Fruit fly (Drosophila melanogaster): ENCODE results near the gene bwa.

The bwa gene

dm6 chr2L:20067928-20068327, 1.7 kb downstream of the bwa start:
- TF ChIP-seq Sin3A (optimal IDR thresholded peaks at IDR 0.05) = no peak
- no peak for TF ChIP-seq insv (optimal IDR thresholded peaks at IDR 0.05)
- no peak for TF ChIP-seq Myc (optimal IDR thresholded peaks at IDR 0.05)
- no peak for TF ChIP-seq ttk (optimal IDR thresholded peaks at IDR 0.05)
- TF ChIP-seq psq (optimal IDR thresholded peaks at IDR 0.05) = no peak
- TF ChIP-seq h (optimal IDR thresholded peaks at IDR 0.05) = no peak

dm6 chr2L:20069158-20070016, 3.2 kb downstream of the bwa start:
- TF ChIP-seq psq (optimal IDR thresholded peaks at IDR 0.05) = no peak
- TF ChIP-seq insv (optimal IDR thresholded peaks at IDR 0.05) = no peak
- TF ChIP-seq Sin3A (optimal IDR thresholded peaks at IDR 0.05) = no peak
- TF ChIP-seq Myc (optimal IDR thresholded peaks at IDR 0.05) = no peak
- TF ChIP-seq ttk (optimal IDR thresholded peaks at IDR 0.05) = no peak
- TF ChIP-seq h (optimal IDR thresholded peaks at IDR 0.05) = no peak

dm6 chr2L:20072095-20072494, 5.9 kb downstream of the bwa start, which contains the start of gene CG10730:
CG10730 (minus strand) TSS chr2L:20072195.
- TF ChIP-seq insv (optimal IDR thresholded peaks at IDR 0.05) (no peak), Sin3A (optimal IDR thresholded peaks at IDR 0.05) (no peak), ttk (optimal IDR thresholded peaks at IDR 0.05) (no peak), h (optimal IDR thresholded peaks at IDR 0.05) (no peak), psq (optimal IDR thresholded peaks at IDR 0.05) (no peak), Myc (optimal IDR thresholded peaks at IDR 0.05) (no peak)

dm6 chr2L:20074388-20074787, 8.2 kb downstream of the bwa start:
- TF ChIP-seq ttk (optimal IDR thresholded peaks at IDR 0.05) (no peak), Sin3A (optimal IDR thresholded peaks at IDR 0.05) (no peak), psq (optimal IDR thresholded peaks at IDR 0.05) (no peak), Myc (optimal IDR thresholded peaks at IDR 0.05) (no peak), insv (optimal IDR thresholded peaks at IDR 0.05) (no peak), h (optimal IDR thresholded peaks at IDR 0.05) (no peak)

- TF ChIP-seq insv (optimal IDR thresholded peaks at IDR 0.05) (no peak), h (optimal IDR thresholded peaks at IDR 0.05) (no peak)
These were observed 9.1 kb downstream of the bwa start, which contains the start of the genes pr and neb for dm6 chr2L:20075234-20075803. pr (minus strand) TSS chr2L:20075458. neb (plus strand) TSS chr2L:20075757.

dm6 chr2L:20077423-20078401, 11.5 kb downstream of the bwa start:
- no peak for TF ChIP-seq h (optimal IDR thresholded peaks at IDR 0.05)

- TF ChIP-seq Myc (optimal IDR thresholded peaks at IDR 0.05) (no peak), Sin3A (optimal IDR thresholded peaks at IDR 0.05) (no peak), h (optimal IDR thresholded peaks at IDR 0.05) (no peak), psq (optimal IDR thresholded peaks at IDR 0.05) (no peak), insv (optimal IDR thresholded peaks at IDR 0.05) (no peak), ttk (optimal IDR thresholded peaks at IDR 0.05) (no peak)
These were observed 12.7 kb downstream of the bwa start for dm6 chr2L:20078880-20079279.

dm6 chr2L:20080772-20081171, 14.6 kb downstream of the bwa start:
- no peak for TF ChIP-seq h (optimal IDR thresholded peaks at IDR 0.05)
- no peak for TF ChIP-seq psq (optimal IDR thresholded peaks at IDR 0.05)
- no peak for TF ChIP-seq insv (optimal IDR thresholded peaks at IDR 0.05)
- no peak for TF ChIP-seq Sin3A (optimal IDR thresholded peaks at IDR 0.05)

- TF ChIP-seq ttk (optimal IDR thresholded peaks at IDR 0.05) (no peak), psq (optimal IDR thresholded peaks at IDR 0.05) (no peak), Sin3A (optimal IDR thresholded peaks at IDR 0.05) (no peak), Myc (optimal IDR thresholded peaks at IDR 0.05) (no peak), insv (optimal IDR thresholded peaks at IDR 0.05) (no peak), h (optimal IDR thresholded peaks at IDR 0.05) (no peak)
These were observed 16.2 kb downstream of the bwa start for dm6 chr2L:20082155-20082964.

- TF ChIP-seq Sin3A (optimal IDR thresholded peaks at IDR 0.05) (no peak), ttk (optimal IDR thresholded peaks at IDR 0.05) (no peak), insv (optimal IDR thresholded peaks at IDR 0.05) (no peak), psq (optimal IDR thresholded peaks at IDR 0.05) (no peak), h (optimal IDR thresholded peaks at IDR 0.05) (no peak), Myc (optimal IDR thresholded peaks at IDR 0.05) (no peak)
These were observed 17.0 kb downstream of the bwa start for dm6 chr2L:20082965-20083855.
